Worm (Caenorhabditis elegans) whole organism, L4 larva: ENCODE data around the gene C35A5.11.
"Not testable (repeated sequence)": the region's sequence is repeated elsewhere in the genome, so short reads cannot be mapped to it uniquely, and the experiment has no call there.

ENCODE experiments used
- F26F4.8 ChIP-seq: fragments of 200-800 bp; sonication (Bioruptor generic); conservative IDR thresholded peaks from 2 replicates; pipeline ENCODE4 v1.3.6; 2022; ENCODE audit warnings: missing genetic modification characterization, missing compliant biosample characterization
- R02D3.7 ChIP-seq: fragments of 150-350 bp; sonication (generic microtip); optimal IDR thresholded peaks from 3 replicates; lab custom pipeline; 2014; ENCODE audit warnings: missing biosample characterization, missing genetic modification characterization
- T20F7.1 ChIP-seq: fragments of 200-800 bp; sonication (Bioruptor generic); optimal IDR thresholded peaks from 2 replicates; lab custom pipeline; 2018; ENCODE audit warnings: mild to moderate bottlenecking, missing genetic modification characterization, missing compliant biosample characterization
- ceh-28 ChIP-seq: fragments of 150-350 bp; optimal IDR thresholded peaks from 2 replicates; lab custom pipeline; 2014; ENCODE audit warnings: missing biosample characterization, missing genetic modification reagents, missing genetic modification characterization
- ceh-82 ChIP-seq: sonication (generic microtip); optimal IDR thresholded peaks from 2 replicates; lab custom pipeline; 2017; ENCODE audit warnings: missing biosample characterization, missing genetic modification characterization
- daf-16 ChIP-seq, 3 experiments: sonication (generic microtip); optimal IDR thresholded peaks; 2 replicates each; lab custom pipeline; 2016 to 2017; ENCODE audit warnings: missing genetic modification characterization in 3 of 3, missing genetic modification reagents in 3 of 3, mild to moderate bottlenecking in 2 of 3, missing compliant biosample characterization in 2 of 3, missing biosample characterization in 1 of 3, moderate library complexity in 1 of 3
- dmd-6 ChIP-seq: fragments of 200-800 bp; sonication (Bioruptor generic); IDR thresholded peaks from 2 replicates; pipeline ENCODE4 v1.3.6; 2022; ENCODE audit warnings: missing genetic modification reagents, missing genetic modification characterization, missing compliant biosample characterization
- madf-9 ChIP-seq: fragments of 200-800 bp; sonication (Bioruptor generic); conservative IDR thresholded peaks from 2 replicates; pipeline ENCODE4 v1.3.6; 2022; ENCODE audit warnings: missing genetic modification reagents, missing genetic modification characterization, missing compliant biosample characterization
- nhr-77 ChIP-seq: fragments of 150-350 bp; optimal IDR thresholded peaks from 2 replicates; lab custom pipeline; 2014; ENCODE audit warnings: missing biosample characterization, missing genetic modification characterization
- pqm-1 ChIP-seq: sonication (generic microtip); optimal IDR thresholded peaks from 2 replicates; lab custom pipeline; 2017; ENCODE audit warnings: missing biosample characterization, missing genetic modification characterization

- TF ChIP-seq madf-9; nhr-77; T20F7.1 (GFP tag; lab: Kevin White, UChicago); ceh-82; dmd-6 (GFP tag; lab: Robert Waterston, UW); ceh-28 (tag; lab: Kevin White, UChicago); F26F4.8 (GFP tag; lab: Robert Waterston, UW); pqm-1 (tag; lab: Kevin White, UChicago); R02D3.7 (tag; lab: Kevin White, UChicago); daf-16 (GFP tag; optimal IDR thresholded peaks at IDR 0.05; lab: Kevin White, UChicago); daf-16 (tag; optimal IDR thresholded peaks at IDR 0.05; lab: Kevin White, UChicago): not testable (repeated sequence)
Observed at ce11 chrV:10456801-10457200, 46.1 kb downstream of the C35A5.11 start.
